Worm (Caenorhabditis elegans) whole organism, L1 larva: ENCODE measurements around the gene F44G4.6.
A peak's percentile ranks its signal among the peaks of the same experiment; 100 is the strongest.

Experiments used
- C04F5.9 ChIP-seq: sonication (generic microtip); optimal IDR thresholded peaks from 2 replicates; lab custom pipeline; 2016; ENCODE audit warnings: missing genetic modification characterization, missing compliant biosample characterization
- C16A3.4 ChIP-seq: fragments of 150-350 bp; optimal IDR thresholded peaks from 2 replicates; lab custom pipeline; 2014; ENCODE audit warnings: missing biosample characterization, missing genetic modification characterization
- alr-1 ChIP-seq: fragments of 200-800 bp; sonication (Bioruptor generic); optimal IDR thresholded peaks from 2 replicates; lab custom pipeline; 2018; ENCODE audit warnings: borderline replicate concordance, mild to moderate bottlenecking, missing genetic modification characterization, missing compliant biosample characterization
- ama-1 ChIP-seq: fragments of 150-350 bp; optimal IDR thresholded peaks from 2 replicates; lab custom pipeline; 2014
- blmp-1 ChIP-seq: fragments of 150-350 bp; optimal IDR thresholded peaks from 2 replicates; lab custom pipeline; 2014; ENCODE audit warnings: missing biosample characterization, missing genetic modification characterization
- ceh-63 ChIP-seq: fragments of 200-800 bp; sonication (Bioruptor generic); optimal IDR thresholded peaks from 2 replicates; lab custom pipeline; 2018; ENCODE audit warnings: mild to moderate bottlenecking, missing genetic modification characterization, missing compliant biosample characterization
- ceh-8 ChIP-seq: fragments of 200-800 bp; sonication (Bioruptor generic); optimal IDR thresholded peaks from 2 replicates; lab custom pipeline; 2018; ENCODE audit warnings: mild to moderate bottlenecking, missing genetic modification characterization, moderate library complexity, missing compliant biosample characterization
- ceh-82 ChIP-seq, 3 experiments: fragments of 150-350 bp in 1 of 3; sonication (generic microtip) in 2 of 3; optimal IDR thresholded peaks; 2 replicates each; lab custom pipeline; 2014 to 2017; ENCODE audit warnings: missing biosample characterization in 3 of 3, missing genetic modification characterization in 3 of 3
- ceh-88 ChIP-seq: fragments of 200-800 bp; sonication (Bioruptor generic); IDR thresholded peaks from 2 replicates; pipeline ENCODE4 v1.3.6; 2022; ENCODE audit warnings: missing genetic modification characterization, missing compliant biosample characterization
- ceh-90 ChIP-seq: sonication (generic microtip); optimal IDR thresholded peaks from 2 replicates; lab custom pipeline; 2016; ENCODE audit warnings: missing genetic modification characterization, missing compliant biosample characterization
- ces-1 ChIP-seq: fragments of 150-350 bp; optimal IDR thresholded peaks from 2 replicates; lab custom pipeline; 2014; ENCODE audit warnings: missing biosample characterization, missing genetic modification reagents, missing genetic modification characterization
- egl-13 ChIP-seq: sonication (generic microtip); optimal IDR thresholded peaks from 2 replicates; lab custom pipeline; 2016; ENCODE audit warnings: missing genotype, missing genetic modification reagents, missing genetic modification characterization, missing compliant biosample characterization
- elt-2 ChIP-seq: sonication (generic microtip); optimal IDR thresholded peaks from 2 replicates; lab custom pipeline; 2016; ENCODE audit warnings: missing genetic modification characterization, mild to moderate bottlenecking, inconsistent platforms, missing compliant biosample characterization, missing genetic modification reagents
- elt-3 ChIP-seq, 6 experiments: fragments of 150-350 bp in 1 of 6; sonication (generic microtip); optimal IDR thresholded peaks; 2 replicates each; lab custom pipeline; 2017 to 2018; ENCODE audit warnings: missing biosample characterization in 6 of 6, missing genetic modification characterization in 6 of 6, inconsistent platforms in 1 of 6
- fkh-10 ChIP-seq: sonication (generic microtip); optimal IDR thresholded peaks from 2 replicates; lab custom pipeline; 2017; ENCODE audit warnings: missing biosample characterization, missing genetic modification reagents, missing genetic modification characterization
- fkh-8 ChIP-seq: sonication (generic microtip); optimal IDR thresholded peaks from 2 replicates; lab custom pipeline; 2016; ENCODE audit warnings: mild to moderate bottlenecking, missing genetic modification characterization, missing compliant biosample characterization
- fos-1 ChIP-seq: fragments of 150-350 bp; optimal IDR thresholded peaks from 2 replicates; lab custom pipeline; 2014; ENCODE audit warnings: missing biosample characterization, missing genetic modification characterization
- grh-1 ChIP-seq: fragments of 200-800 bp; sonication (Bioruptor generic); IDR thresholded peaks from 2 replicates; pipeline ENCODE4 v1.3.6; 2022; ENCODE audit warnings: missing genetic modification reagents, missing genetic modification characterization, missing compliant biosample characterization
- hlh-17 ChIP-seq: fragments of 200-800 bp; sonication (Bioruptor generic); optimal IDR thresholded peaks from 2 replicates; lab custom pipeline; 2018; ENCODE audit warnings: missing genetic modification characterization, mild to moderate bottlenecking, missing compliant biosample characterization, moderate library complexity, borderline replicate concordance
- hlh-4 ChIP-seq: sonication (generic microtip); optimal IDR thresholded peaks from 2 replicates; lab custom pipeline; 2016; ENCODE audit warnings: mild to moderate bottlenecking, missing genetic modification characterization, missing compliant biosample characterization
- hpl-2 ChIP-seq: fragments of 150-350 bp; optimal IDR thresholded peaks from 2 replicates; lab custom pipeline; 2014; ENCODE audit warnings: missing biosample characterization, missing genetic modification reagents, missing genetic modification characterization
- irx-1 ChIP-seq: sonication (generic microtip); optimal IDR thresholded peaks from 2 replicates; lab custom pipeline; 2016; ENCODE audit warnings: missing genetic modification characterization, missing compliant biosample characterization
- lin-14 ChIP-seq: fragments of 200-800 bp; sonication (Bioruptor generic); optimal IDR thresholded peaks from 2 replicates; lab custom pipeline; 2018; ENCODE audit warnings: mild to moderate bottlenecking, missing genetic modification characterization, moderate library complexity, missing compliant biosample characterization
- lin-35 ChIP-seq, 2 experiments: fragments of 150-350 bp; optimal IDR thresholded peaks; 2 replicates each; lab custom pipeline; 2014; ENCODE audit warnings: missing biosample characterization in 2 of 2, missing genetic modification characterization in 2 of 2, missing genetic modification reagents in 2 of 2
- lir-3 ChIP-seq: sonication (generic microtip); optimal IDR thresholded peaks from 2 replicates; lab custom pipeline; 2016; ENCODE audit warnings: mild to moderate bottlenecking, missing genetic modification characterization, moderate library complexity, missing compliant biosample characterization; ENCODE audit not compliant: poor library complexity
- lsy-2 ChIP-seq, 2 experiments: fragments of 150-350 bp; optimal IDR thresholded peaks; 2 replicates each; lab custom pipeline; 2014; ENCODE audit warnings: missing biosample characterization in 2 of 2, missing genetic modification characterization in 2 of 2
- mdl-1 ChIP-seq, 2 experiments: fragments of 150-350 bp; optimal IDR thresholded peaks; 2 replicates each; lab custom pipeline; 2014 to 2017; ENCODE audit warnings: missing biosample characterization in 2 of 2, missing genetic modification characterization in 2 of 2, inconsistent platforms in 1 of 2
- nhr-11 ChIP-seq: fragments of 150-350 bp; optimal IDR thresholded peaks from 2 replicates; lab custom pipeline; 2014; ENCODE audit warnings: missing biosample characterization, missing genetic modification characterization
- nhr-12 ChIP-seq: sonication (generic microtip); optimal IDR thresholded peaks from 2 replicates; lab custom pipeline; 2017; ENCODE audit warnings: missing biosample characterization, missing genetic modification characterization
- nhr-19 ChIP-seq: fragments of 200-800 bp; sonication (Bioruptor generic); conservative IDR thresholded peaks from 2 replicates; pipeline ENCODE4 v1.3.6; 2022; ENCODE audit warnings: missing genetic modification characterization, missing compliant biosample characterization
- nhr-20 ChIP-seq: sonication (generic microtip); optimal IDR thresholded peaks from 2 replicates; lab custom pipeline; 2016; ENCODE audit warnings: mild to moderate bottlenecking, missing genetic modification characterization, missing compliant biosample characterization
- nhr-28 ChIP-seq: fragments of 150-350 bp; optimal IDR thresholded peaks from 2 replicates; lab custom pipeline; 2014; ENCODE audit warnings: missing biosample characterization, missing genetic modification characterization
- nhr-71 ChIP-seq: sonication (generic microtip); optimal IDR thresholded peaks from 2 replicates; lab custom pipeline; 2016; ENCODE audit warnings: mild to moderate bottlenecking, missing genetic modification characterization, moderate library complexity, missing compliant biosample characterization
- nhr-76 ChIP-seq: sonication (generic microtip); optimal IDR thresholded peaks from 2 replicates; lab custom pipeline; 2017; ENCODE audit warnings: missing biosample characterization, missing genetic modification characterization
- nhr-77 ChIP-seq: fragments of 150-350 bp; optimal IDR thresholded peaks from 2 replicates; lab custom pipeline; 2014; ENCODE audit warnings: missing biosample characterization, missing genetic modification characterization
- nhr-85 ChIP-seq: sonication (generic microtip); peaks from one replicate; lab custom pipeline; 2016; ENCODE audit warnings: missing genetic modification characterization, inconsistent platforms, missing compliant biosample characterization
- nhr-90 ChIP-seq: sonication (generic microtip); optimal IDR thresholded peaks from 2 replicates; lab custom pipeline; 2016; ENCODE audit warnings: mild to moderate bottlenecking, missing genetic modification characterization, missing compliant biosample characterization; ENCODE audit not compliant: poor library complexity
- skn-1 ChIP-seq: fragments of 150-350 bp; optimal IDR thresholded peaks from 2 replicates; lab custom pipeline; 2014; ENCODE audit warnings: missing biosample characterization, missing genetic modification characterization
- snu-23 ChIP-seq: sonication (generic microtip); optimal IDR thresholded peaks from 2 replicates; lab custom pipeline; 2016; ENCODE audit warnings: missing genetic modification characterization, missing compliant biosample characterization
- sox-4 ChIP-seq: sonication (generic microtip); optimal IDR thresholded peaks from 2 replicates; lab custom pipeline; 2016; ENCODE audit warnings: missing genetic modification characterization, missing compliant biosample characterization
- sptf-1 ChIP-seq: fragments of 150-350 bp; optimal IDR thresholded peaks from 2 replicates; lab custom pipeline; 2014; ENCODE audit warnings: missing biosample characterization, missing genetic modification characterization
- sup-37 ChIP-seq: fragments of 200-800 bp; sonication (Bioruptor generic); optimal IDR thresholded peaks from 2 replicates; lab custom pipeline; 2018; ENCODE audit warnings: mild to moderate bottlenecking, missing genetic modification characterization, missing compliant biosample characterization
- tbx-2 ChIP-seq: sonication (generic microtip); optimal IDR thresholded peaks from 2 replicates; lab custom pipeline; 2016; ENCODE audit warnings: missing genetic modification characterization, missing compliant biosample characterization
- tlp-1 ChIP-seq: fragments of 150-350 bp; optimal IDR thresholded peaks from 2 replicates; lab custom pipeline; 2014; ENCODE audit warnings: missing biosample characterization, missing genetic modification characterization
- unc-30 ChIP-seq: sonication (generic microtip); optimal IDR thresholded peaks from 2 replicates; lab custom pipeline; 2017; ENCODE audit warnings: missing biosample characterization, missing genetic modification characterization
- unc-86 ChIP-seq: sonication (generic microtip); optimal IDR thresholded peaks from 2 replicates; lab custom pipeline; 2016; ENCODE audit warnings: missing genetic modification characterization, missing compliant biosample characterization
- unc-98 ChIP-seq: fragments of 200-800 bp; sonication (Bioruptor generic); IDR thresholded peaks from 2 replicates; pipeline ENCODE4 v1.3.6; 2022; ENCODE audit warnings: missing genetic modification characterization, missing compliant biosample characterization
- vab-15 ChIP-seq: sonication (generic microtip); optimal IDR thresholded peaks from 2 replicates; lab custom pipeline; 2017; ENCODE audit warnings: missing genotype, mild to moderate bottlenecking, missing genetic modification characterization, missing compliant biosample characterization
- zag-1 ChIP-seq: fragments of 150-350 bp; optimal IDR thresholded peaks from 2 replicates; lab custom pipeline; 2014; ENCODE audit warnings: missing biosample characterization, missing genetic modification characterization
- zip-4 ChIP-seq: fragments of 200-800 bp; sonication (Bioruptor generic); optimal IDR thresholded peaks from 2 replicates; lab custom pipeline; 2018; ENCODE audit warnings: mild to moderate bottlenecking, missing genetic modification characterization, moderate library complexity, missing compliant biosample characterization
- ztf-11 ChIP-seq, 2 experiments: sonication (generic microtip); optimal IDR thresholded peaks; 2 replicates each; lab custom pipeline; 2016 to 2017; ENCODE audit warnings: missing genetic modification characterization in 2 of 2, missing biosample characterization in 1 of 2, missing compliant biosample characterization in 1 of 2

Gene F44G4.6

ce11 chrII:8969251-8970183 is 32.1 kb downstream of the F44G4.6 start, which contains the start of the genes szy-20 and C18E9.5 (continued):
- peak; percentile 47 for TF ChIP-seq skn-1 (tag; lab: Kevin White, UChicago)
- TF ChIP-seq tlp-1 (tag; lab: Kevin White, UChicago): no peak
- TF ChIP-seq fos-1 (tag; lab: Kevin White, UChicago): peak; percentile 74
- no peak for TF ChIP-seq unc-30 (tag; lab: Kevin White, UChicago)
- TF ChIP-seq ama-1: no peak
- TF ChIP-seq nhr-19 (GFP tag; lab: Robert Waterston, UW): peak; percentile 88
- peak; percentile 62 for TF ChIP-seq sup-37 (GFP tag; lab: Kevin White, UChicago)
- TF ChIP-seq nhr-77: peak; percentile 54
- no peak for TF ChIP-seq nhr-28 (tag; lab: Kevin White, UChicago)
- no peak for TF ChIP-seq hlh-17 (GFP tag; lab: Kevin White, UChicago)
- TF ChIP-seq ceh-63: no peak
- TF ChIP-seq sptf-1 (tag; lab: Kevin White, UChicago): no peak
- peak; percentile 20 for TF ChIP-seq hpl-2 (GFP tag; lab: Kevin White, UChicago)
- peak; percentile 76 to 92 (median 80) for TF ChIP-seq ceh-82 (tag; optimal IDR thresholded peaks at IDR 0.05; lab: Kevin White, UChicago)
- TF ChIP-seq ztf-11 (tag; optimal IDR thresholded peaks at IDR 0.05; lab: Kevin White, UChicago): peak in 1 of 2 experiments; percentile 68
- TF ChIP-seq mdl-1 (tag; optimal IDR thresholded peaks at IDR 0.05; lab: Kevin White, UChicago): peak in 1 of 2 experiments; percentile 65
- TF ChIP-seq nhr-11 (tag; lab: Kevin White, UChicago): peak; percentile 61
- TF ChIP-seq sox-4 (tag; lab: Kevin White, UChicago): peak; percentile 22
- TF ChIP-seq unc-98: no peak
- TF ChIP-seq alr-1: no peak
- TF ChIP-seq hlh-4 (tag; lab: Kevin White, UChicago): no peak
- peak; percentile 90 for TF ChIP-seq lin-14
- TF ChIP-seq lir-3 (tag; lab: Kevin White, UChicago): peak; percentile 36
- TF ChIP-seq fkh-8: peak; percentile 80
- peak; percentile 88 for TF ChIP-seq nhr-85 (tag; lab: Kevin White, UChicago)
- peak in 2 of 6 experiments; percentile 2 to 46 for TF ChIP-seq elt-3 (tag; optimal IDR thresholded peaks at IDR 0.05; lab: Kevin White, UChicago)
- TF ChIP-seq nhr-71 (tag; lab: Kevin White, UChicago): peak; percentile 93
- peak; percentile 77 for TF ChIP-seq ceh-88 (GFP tag; lab: Robert Waterston, UW)
- TF ChIP-seq lsy-2 (tag; optimal IDR thresholded peaks at IDR 0.05; lab: Kevin White, UChicago): peak; percentile 91
- peak; percentile 87 for TF ChIP-seq unc-86 (tag; lab: Kevin White, UChicago)
- peak; percentile 58 for TF ChIP-seq elt-2
- peak; percentile 75 for TF ChIP-seq C04F5.9 (tag; lab: Kevin White, UChicago)
- peak; percentile 87 for TF ChIP-seq nhr-20
- TF ChIP-seq irx-1 (tag; lab: Kevin White, UChicago): peak; percentile 83
- TF ChIP-seq ceh-90: peak; percentile 38
- peak; percentile 89 for TF ChIP-seq tbx-2 (tag; lab: Kevin White, UChicago)
- TF ChIP-seq ceh-8: peak; percentile 72
- no peak for TF ChIP-seq vab-15 (tag; lab: Kevin White, UChicago)
- TF ChIP-seq egl-13 (tag; lab: Kevin White, UChicago): peak; percentile 71
- no peak for TF ChIP-seq ces-1 (GFP tag; lab: Kevin White, UChicago)
- TF ChIP-seq C16A3.4: peak; percentile 73
- TF ChIP-seq blmp-1 (tag; lab: Kevin White, UChicago): peak; percentile 23
- TF ChIP-seq nhr-12: no peak
- TF ChIP-seq fkh-10 (GFP tag; lab: Kevin White, UChicago): peak; percentile 46
- TF ChIP-seq zag-1 (tag; lab: Kevin White, UChicago): peak; percentile 21
- peak; percentile 63 for TF ChIP-seq grh-1 (GFP tag; lab: Robert Waterston, UW)
- peak; percentile 89 for TF ChIP-seq snu-23 (GFP tag; lab: Kevin White, UChicago)
- TF ChIP-seq zip-4: peak; percentile 54
- TF ChIP-seq lin-35 (GFP tag; optimal IDR thresholded peaks at IDR 0.05; lab: Kevin White, UChicago): peak; percentile 98
- TF ChIP-seq nhr-76 (tag; lab: Kevin White, UChicago): no peak
- TF ChIP-seq nhr-90 (tag; lab: Kevin White, UChicago): peak; percentile 80
